Worm (Caenorhabditis elegans) whole organism, young adult: ENCODE results near the gene M195.2.

Experiments
- ama-1 ChIP-seq, 3 experiments: fragments of 150-350 bp in 1 of 3; sonication (generic microtip) in 2 of 3; optimal IDR thresholded peaks; 2 replicates each; lab custom pipeline; 2014 to 2018; ENCODE audit warnings: missing biosample characterization in 2 of 3, missing genetic modification characterization in 2 of 3, missing genetic modification reagents in 2 of 3
- egl-44 ChIP-seq: fragments of 200-800 bp; sonication (Bioruptor generic); IDR thresholded peaks from 2 replicates; pipeline ENCODE4 v1.3.6; 2022; ENCODE audit warnings: missing genetic modification reagents, missing genetic modification characterization, missing compliant biosample characterization
- hlh-26 ChIP-seq: fragments of 200-800 bp; sonication (Bioruptor generic); conservative IDR thresholded peaks from 2 replicates; pipeline ENCODE4 v1.3.6; 2022; ENCODE audit warnings: missing genetic modification reagents, missing genetic modification characterization, missing compliant biosample characterization
- lin-35 ChIP-seq, 3 experiments: fragments of 150-350 bp in 2 of 3; sonication (generic microtip) in 1 of 3; optimal IDR thresholded peaks; 2 replicates each; lab custom pipeline; 2014 to 2018; ENCODE audit warnings: missing biosample characterization in 3 of 3, missing genetic modification characterization in 3 of 3, missing genetic modification reagents in 3 of 3
- sea-2 ChIP-seq: fragments of 200-800 bp; sonication (Bioruptor generic); IDR thresholded peaks from 2 replicates; pipeline ENCODE4 v1.3.6; 2022; ENCODE audit warnings: missing genetic modification characterization, missing compliant biosample characterization

ce11 chrII:8346384-8346783 lies 14.2 kb upstream of the M195.2 start, which contains the start of gene eff-1:
- TF ChIP-seq ama-1 (optimal IDR thresholded peaks at IDR 0.05; lab: Kevin White, UChicago) (no peak), ama-1 (GFP tag; optimal IDR thresholded peaks at IDR 0.05; lab: Kevin White, UChicago) (no peak), sea-2 (no peak), lin-35 (GFP tag; optimal IDR thresholded peaks at IDR 0.05; lab: Kevin White, UChicago) (no peak), egl-44 (GFP tag; lab: Robert Waterston, UW) (no peak), hlh-26 (no peak)
